Fruit fly (Drosophila melanogaster): ENCODE measurements around the gene CG2961.

DNA sequence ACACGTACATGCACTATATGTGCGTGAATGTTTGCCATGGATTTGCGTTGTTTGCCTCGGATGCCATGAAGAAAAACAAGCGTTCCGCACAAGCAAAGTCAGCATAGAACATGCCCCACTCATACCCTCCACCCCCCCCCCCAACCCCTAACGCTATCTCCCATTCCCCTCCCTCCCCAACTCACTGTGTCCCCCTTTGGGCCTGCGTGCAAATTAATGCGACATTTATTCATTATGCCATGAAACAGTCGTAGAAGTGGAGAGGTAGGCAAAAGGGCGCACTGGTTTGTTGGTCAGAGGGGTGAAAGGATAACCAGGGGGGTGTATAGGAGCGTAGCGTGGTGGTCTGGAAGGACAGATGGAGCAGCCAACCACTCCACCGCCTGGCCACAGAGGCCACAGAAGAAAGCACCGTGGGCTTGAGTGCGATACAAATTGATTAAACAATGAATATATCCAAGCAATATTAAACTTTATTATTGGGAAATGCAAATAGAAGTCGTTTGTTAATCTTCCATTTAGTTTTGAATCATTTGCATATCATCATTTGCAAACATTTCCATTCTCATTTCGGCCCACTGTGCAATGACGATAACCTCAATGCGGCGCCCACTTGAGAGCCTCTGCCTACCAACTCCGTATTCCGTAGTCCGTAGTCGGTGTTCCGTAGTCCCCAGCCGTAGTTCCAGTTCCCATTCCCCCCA is 48.4 kb downstream of the CG2961 start:
- TF ChIP-seq pan (optimal IDR thresholded peaks at IDR 0.05) (no peak), EcR (GFP tag; optimal IDR thresholded peaks at IDR 0.05) (no peak), psq (optimal IDR thresholded peaks at IDR 0.05) (no peak), usp (GFP tag; optimal IDR thresholded peaks at IDR 0.05) (no peak), Dll (optimal IDR thresholded peaks at IDR 0.05) (no peak)
